Fruit fly (Drosophila melanogaster): Measurements from ENCODE around the gene ais.

The ais gene

dm6 chr3L:17804511-17804910 lies at the start of gene ais:
ais (minus strand) TSS chr3L:17804715.
- TF ChIP-seq toe (GFP tag; optimal IDR thresholded peaks at IDR 0.05) (peak; percentile 40), CG7101 (tag; optimal IDR thresholded peaks at IDR 0.05) (peak; percentile 55), CG11617 (GFP tag; optimal IDR thresholded peaks at IDR 0.05) (peak; percentile 20), Hr96 (GFP tag; optimal IDR thresholded peaks at IDR 0.05) (no peak), CG12768 (GFP tag; optimal IDR thresholded peaks at IDR 0.05) (no peak), CG5204 (GFP tag; optimal IDR thresholded peaks at IDR 0.05) (peak; percentile 32), cnc (optimal IDR thresholded peaks at IDR 0.05) (no peak), pad (GFP tag; optimal IDR thresholded peaks at IDR 0.05) (no peak), CG33017 (tag; optimal IDR thresholded peaks at IDR 0.05) (no peak), Mnt (GFP tag; optimal IDR thresholded peaks at IDR 0.05) (peak; percentile 98)

dm6 chr3L:17849517-17849916 lies 45.0 kb upstream of the ais start, which contains the start of gene TrpRS-m:
TrpRS-m (plus strand) TSS chr3L:17849727.
- TF ChIP-seq CG14711 (tag; optimal IDR thresholded peaks at IDR 0.05) = no peak
- TF ChIP-seq CG5204 (GFP tag; optimal IDR thresholded peaks at IDR 0.05) = no peak
- no peak for TF ChIP-seq toe (GFP tag; optimal IDR thresholded peaks at IDR 0.05)
- no peak for TF ChIP-seq cic (GFP tag; optimal IDR thresholded peaks at IDR 0.05)
- TF ChIP-seq Clk (GFP tag; optimal IDR thresholded peaks at IDR 0.05) = no peak
- peak; percentile 35 for TF ChIP-seq bab1 (GFP tag; optimal IDR thresholded peaks at IDR 0.05)

dm6 chr3L:17846982-17847355 lies 42.5 kb upstream of the ais start:
- TF ChIP-seq kay (GFP tag; ENCODE audit: borderline replicate concordance) = no peak
- no peak for TF ChIP-seq tj (GFP tag; optimal IDR thresholded peaks at IDR 0.05)
- peak; percentile 13 for TF ChIP-seq CG11617 (GFP tag; optimal IDR thresholded peaks at IDR 0.05)
- TF ChIP-seq toe (GFP tag; optimal IDR thresholded peaks at IDR 0.05) = peak; percentile 55
- TF ChIP-seq Hr96 (GFP tag; optimal IDR thresholded peaks at IDR 0.05) = peak; percentile 57
- TF ChIP-seq pad (GFP tag; optimal IDR thresholded peaks at IDR 0.05) = no peak
- no peak for TF ChIP-seq cnc (optimal IDR thresholded peaks at IDR 0.05)
- TF ChIP-seq cic (GFP tag; optimal IDR thresholded peaks at IDR 0.05) = no peak
- no peak for TF ChIP-seq CG1620 (GFP tag; optimal IDR thresholded peaks at IDR 0.05)
- no peak for TF ChIP-seq CG33017 (tag; optimal IDR thresholded peaks at IDR 0.05)
- peak; percentile 20 for TF ChIP-seq CG7045 (GFP tag; optimal IDR thresholded peaks at IDR 0.05)
- peak; percentile 2 for TF ChIP-seq Mnt (GFP tag; optimal IDR thresholded peaks at IDR 0.05)
- no peak for TF ChIP-seq Clk (GFP tag; optimal IDR thresholded peaks at IDR 0.05)
- no peak for TF ChIP-seq CG5204 (GFP tag; optimal IDR thresholded peaks at IDR 0.05)
- TF ChIP-seq ovo (GFP tag; optimal IDR thresholded peaks at IDR 0.05) = no peak
- no peak for TF ChIP-seq CG7101 (tag; optimal IDR thresholded peaks at IDR 0.05)
- no peak for TF ChIP-seq CG12768 (GFP tag; optimal IDR thresholded peaks at IDR 0.05)
- no peak for TF ChIP-seq Crg-1 (GFP tag; optimal IDR thresholded peaks at IDR 0.05)
- TF ChIP-seq bab1 (GFP tag; optimal IDR thresholded peaks at IDR 0.05) = peak; percentile 27
- no peak for TF ChIP-seq CG14711 (tag; optimal IDR thresholded peaks at IDR 0.05)

- no peak for TF ChIP-seq ovo (GFP tag; optimal IDR thresholded peaks at IDR 0.05)
- peak; percentile 58 for TF ChIP-seq Mnt (GFP tag; optimal IDR thresholded peaks at IDR 0.05)
- TF ChIP-seq Clk (GFP tag; optimal IDR thresholded peaks at IDR 0.05) = no peak
- TF ChIP-seq kay (GFP tag; ENCODE audit: borderline replicate concordance) = no peak
- TF ChIP-seq bab1 (GFP tag; optimal IDR thresholded peaks at IDR 0.05) = peak; percentile 78
- no peak for TF ChIP-seq cnc (optimal IDR thresholded peaks at IDR 0.05)
- no peak for TF ChIP-seq CG11617 (GFP tag; optimal IDR thresholded peaks at IDR 0.05)
- TF ChIP-seq CG33017 (tag; optimal IDR thresholded peaks at IDR 0.05) = peak; percentile 26
- no peak for TF ChIP-seq CG7045 (GFP tag; optimal IDR thresholded peaks at IDR 0.05)
- peak; percentile 41 for TF ChIP-seq CG7101 (tag; optimal IDR thresholded peaks at IDR 0.05)
- TF ChIP-seq tj (GFP tag; optimal IDR thresholded peaks at IDR 0.05) = peak; percentile 31
- TF ChIP-seq Crg-1 (GFP tag; optimal IDR thresholded peaks at IDR 0.05) = no peak
- no peak for TF ChIP-seq CG1620 (GFP tag; optimal IDR thresholded peaks at IDR 0.05)
- no peak for TF ChIP-seq Hr96 (GFP tag; optimal IDR thresholded peaks at IDR 0.05)
- TF ChIP-seq cic (GFP tag; optimal IDR thresholded peaks at IDR 0.05) = peak; percentile 50
- no peak for TF ChIP-seq CG12768 (GFP tag; optimal IDR thresholded peaks at IDR 0.05)
- TF ChIP-seq pad (GFP tag; optimal IDR thresholded peaks at IDR 0.05) = peak; percentile 8
- TF ChIP-seq CG5204 (GFP tag; optimal IDR thresholded peaks at IDR 0.05) = no peak
- TF ChIP-seq CG14711 (tag; optimal IDR thresholded peaks at IDR 0.05) = peak; percentile 38
- no peak for TF ChIP-seq toe (GFP tag; optimal IDR thresholded peaks at IDR 0.05)
These were observed 41.9 kb upstream of the ais start, which contains the start of the genes MED19 and CG7430 for dm6 chr3L:17846169-17846981. MED19 (minus strand) TSS chr3L:17846501. CG7430 (plus strand) TSS chr3L:17846916.

dm6 chr3L:17842892-17843703 lies 38.6 kb upstream of the ais start, which contains the start of gene CG5567:
CG5567 (minus strand) TSS chr3L:17843544.
- TF ChIP-seq CG33017 (tag; optimal IDR thresholded peaks at IDR 0.05) (no peak), CG12768 (GFP tag; optimal IDR thresholded peaks at IDR 0.05) (peak; percentile 10)

- TF ChIP-seq CG1620 (GFP tag; optimal IDR thresholded peaks at IDR 0.05) (no peak), pad (GFP tag; optimal IDR thresholded peaks at IDR 0.05) (peak; percentile 98), Clk (GFP tag; optimal IDR thresholded peaks at IDR 0.05) (peak; percentile 31), CG14711 (tag; optimal IDR thresholded peaks at IDR 0.05) (peak; percentile 95), cnc (optimal IDR thresholded peaks at IDR 0.05) (peak in 1 of 2 experiments; percentile 75), ovo (GFP tag; optimal IDR thresholded peaks at IDR 0.05) (no peak), CG33017 (tag; optimal IDR thresholded peaks at IDR 0.05) (peak; percentile 57), CG5204 (GFP tag; optimal IDR thresholded peaks at IDR 0.05) (no peak), kay (GFP tag; ENCODE audit: borderline replicate concordance) (no peak), toe (GFP tag; optimal IDR thresholded peaks at IDR 0.05) (peak; percentile 64), Hr96 (GFP tag; optimal IDR thresholded peaks at IDR 0.05) (peak; percentile 67), CG7101 (tag; optimal IDR thresholded peaks at IDR 0.05) (peak; percentile 60), CG11617 (GFP tag; optimal IDR thresholded peaks at IDR 0.05) (peak; percentile 58), cic (GFP tag; optimal IDR thresholded peaks at IDR 0.05) (peak; percentile 78), CG7045 (GFP tag; optimal IDR thresholded peaks at IDR 0.05) (peak; percentile 24), Mnt (GFP tag; optimal IDR thresholded peaks at IDR 0.05) (peak; percentile 44), CG12768 (GFP tag; optimal IDR thresholded peaks at IDR 0.05) (peak; percentile 83), bab1 (GFP tag; optimal IDR thresholded peaks at IDR 0.05) (peak; percentile 69), tj (GFP tag; optimal IDR thresholded peaks at IDR 0.05) (peak; percentile 52), Crg-1 (GFP tag; optimal IDR thresholded peaks at IDR 0.05) (no peak)
These were observed 36.6 kb upstream of the ais start, which contains the start of gene CG5577 for dm6 chr3L:17841085-17841606. CG5577 (minus strand) TSS chr3L:17841427.
